Fruit fly (Drosophila melanogaster) whole organism, embryonic: ENCODE results near the gene CG18557.

Experiments used
- Bgb ChIP-seq: fragments of 200-800 bp; sonication (Bioruptor generic); IDR thresholded peaks from 2 replicates; pipeline ENCODE4 v1.3.6; 2022; ENCODE audit warnings: missing biosample characterization, missing genetic modification characterization; ENCODE audit not compliant: partially characterized antibody
- BtbVII ChIP-seq: fragments of 200-800 bp; sonication (Bioruptor generic); optimal IDR thresholded peaks from 3 replicates; lab custom pipeline; 2017; ENCODE audit warnings: missing biosample characterization, mild to moderate bottlenecking, missing genetic modification characterization
- Bteb2 ChIP-seq: fragments of 200-800 bp; sonication (Bioruptor generic); optimal IDR thresholded peaks from 2 replicates; lab custom pipeline; 2016; ENCODE audit warnings: missing biosample characterization, missing genetic modification characterization
- CG10366 ChIP-seq: fragments of 200-800 bp; sonication (Bioruptor generic); IDR thresholded peaks from 2 replicates; pipeline ENCODE4 v1.3.6; 2022; ENCODE audit warnings: missing biosample characterization, missing genetic modification characterization
- CG10959 ChIP-seq: fragments of 200-800 bp; sonication (Bioruptor generic); IDR thresholded peaks from 2 replicates; pipeline ENCODE4 v1.3.6; 2022; ENCODE audit warnings: missing biosample characterization, missing genetic modification characterization
- CG11398 ChIP-seq: fragments of 200-800 bp; sonication (Bioruptor generic); optimal IDR thresholded peaks from 2 replicates; lab custom pipeline; 2016; ENCODE audit warnings: missing biosample characterization, missing genetic modification characterization
- CG12236 ChIP-seq: fragments of 200-800 bp; sonication (Bioruptor generic); optimal IDR thresholded peaks from 2 replicates; lab custom pipeline; 2016; ENCODE audit warnings: missing biosample characterization, missing genetic modification characterization
- CG13287 ChIP-seq: fragments of 200-800 bp; sonication (Bioruptor generic); IDR thresholded peaks from 2 replicates; pipeline ENCODE4 v1.3.6; 2022; ENCODE audit warnings: missing biosample characterization, missing genetic modification characterization; ENCODE audit not compliant: partially characterized antibody
- CG13424 ChIP-seq: fragments of 200-800 bp; sonication (Bioruptor generic); optimal IDR thresholded peaks from 2 replicates; lab custom pipeline; 2019; ENCODE audit warnings: missing biosample characterization, mild to moderate bottlenecking, missing genetic modification characterization, moderate library complexity
- CG14965 ChIP-seq: fragments of 200-800 bp; sonication (Bioruptor generic); optimal IDR thresholded peaks from 2 replicates; lab custom pipeline; 2016; ENCODE audit warnings: missing biosample characterization, missing genetic modification characterization, borderline replicate concordance
- CG15011 ChIP-seq: fragments of 200-800 bp; sonication (Bioruptor generic); optimal IDR thresholded peaks from 3 replicates; lab custom pipeline; 2018; ENCODE audit warnings: missing biosample characterization, mild to moderate bottlenecking, missing genetic modification characterization
- CG15269 ChIP-seq: fragments of 200-800 bp; sonication (Bioruptor generic); optimal IDR thresholded peaks from 2 replicates; lab custom pipeline; 2018; ENCODE audit warnings: missing biosample characterization, mild to moderate bottlenecking, missing genetic modification characterization, moderate library complexity
- CG17912 ChIP-seq: fragments of 200-800 bp; sonication (Bioruptor generic); optimal IDR thresholded peaks from 2 replicates; lab custom pipeline; 2018; ENCODE audit warnings: missing biosample characterization, mild to moderate bottlenecking, missing genetic modification characterization
- CG18262 ChIP-seq: fragments of 200-800 bp; optimal IDR thresholded peaks from 3 replicates; lab custom pipeline; 2019; ENCODE audit warnings: missing biosample characterization, mild to moderate bottlenecking, missing genetic modification characterization, moderate library complexity
- CG18599 ChIP-seq: fragments of 200-800 bp; sonication (Bioruptor generic); optimal IDR thresholded peaks from 3 replicates; lab custom pipeline; 2017; ENCODE audit warnings: missing biosample characterization, missing genetic modification characterization, mild to moderate bottlenecking, moderate library complexity, missing genetic modification reagents
- CG2712 ChIP-seq: fragments of 200-800 bp; optimal IDR thresholded peaks from 3 replicates; lab custom pipeline; 2019; ENCODE audit warnings: missing biosample characterization, mild to moderate bottlenecking, missing genetic modification characterization, moderate library complexity
- CG2889 ChIP-seq: fragments of 200-800 bp; sonication (Bioruptor generic); IDR thresholded peaks from 3 replicates; pipeline ENCODE4 v1.3.6; 2022; ENCODE audit warnings: missing biosample characterization, missing genetic modification characterization
- CG4617 ChIP-seq: fragments of 200-800 bp; sonication (Bioruptor generic); optimal IDR thresholded peaks from 3 replicates; lab custom pipeline; 2016; ENCODE audit warnings: missing biosample characterization, missing genetic modification characterization, borderline replicate concordance
- CG4730 ChIP-seq: fragments of 200-800 bp; sonication (Bioruptor generic); IDR thresholded peaks from 2 replicates; pipeline ENCODE4 v1.3.6; 2022; ENCODE audit warnings: missing biosample characterization, missing genetic modification characterization
- CG5180 ChIP-seq: fragments of 200-800 bp; sonication (Bioruptor generic); optimal IDR thresholded peaks from 3 replicates; lab custom pipeline; 2017; ENCODE audit warnings: missing biosample characterization, missing genetic modification characterization, mild to moderate bottlenecking, moderate library complexity, missing genetic modification reagents
- CG5245 ChIP-seq: fragments of 200-800 bp; sonication (Bioruptor generic); optimal IDR thresholded peaks from 3 replicates; lab custom pipeline; 2016; ENCODE audit warnings: missing biosample characterization, missing genetic modification characterization
- CG6854 ChIP-seq: fragments of 200-800 bp; sonication (Bioruptor generic); optimal IDR thresholded peaks from 3 replicates; lab custom pipeline; 2017; ENCODE audit warnings: missing biosample characterization, mild to moderate bottlenecking, missing genetic modification characterization
- CG7357 ChIP-seq: fragments of 200-800 bp; sonication (Bioruptor generic); IDR thresholded peaks from 3 replicates; pipeline ENCODE4 v1.3.6; 2022; ENCODE audit warnings: missing biosample characterization, missing genetic modification characterization
- CG8290 ChIP-seq, 3 experiments: fragments of 200-800 bp; sonication (Bioruptor generic); optimal IDR thresholded peaks; 2 replicates each; lab custom pipeline; 2016 to 2019; ENCODE audit warnings: missing biosample characterization in 3 of 3, missing genetic modification characterization in 3 of 3, mild to moderate bottlenecking in 2 of 3, moderate library complexity in 1 of 3
- CG9609 ChIP-seq: fragments of 200-800 bp; sonication (Bioruptor generic); optimal IDR thresholded peaks from 3 replicates; lab custom pipeline; 2016; ENCODE audit warnings: missing biosample characterization, missing genetic modification characterization
- CG9876 ChIP-seq: fragments of 200-800 bp; sonication (Bioruptor generic); optimal IDR thresholded peaks from 2 replicates; lab custom pipeline; 2016; ENCODE audit warnings: missing biosample characterization, missing genetic modification characterization
- CoRest ChIP-seq: fragments of 200-800 bp; sonication (Bioruptor generic); optimal IDR thresholded peaks from 3 replicates; lab custom pipeline; 2018; ENCODE audit warnings: missing biosample characterization, mild to moderate bottlenecking, missing genetic modification characterization, moderate library complexity
- Dfd ChIP-seq, 2 experiments: fragments of >200 bp; optimal IDR thresholded peaks; 2 replicates each; lab custom pipeline; 2017; ENCODE audit warnings: missing biosample characterization in 2 of 2, missing genetic modification characterization in 2 of 2
- HmgZ ChIP-seq: fragments of 200-800 bp; sonication (Bioruptor generic); optimal IDR thresholded peaks from 2 replicates; lab custom pipeline; 2018; ENCODE audit warnings: missing biosample characterization, mild to moderate bottlenecking, missing genetic modification characterization
- Hr3 ChIP-seq: fragments of 200-800 bp; sonication (Bioruptor generic); optimal IDR thresholded peaks from 3 replicates; lab custom pipeline; 2016; ENCODE audit warnings: missing biosample characterization, missing genetic modification characterization
- Mad ChIP-seq: fragments of 200-800 bp; sonication (Bioruptor generic); optimal IDR thresholded peaks from 2 replicates; lab custom pipeline; 2016; ENCODE audit warnings: missing biosample characterization, missing genetic modification characterization
- Med ChIP-seq: fragments of 200-800 bp; sonication (Bioruptor generic); peaks from one replicate; lab custom pipeline; 2016; ENCODE audit warnings: missing biosample characterization, missing genetic modification characterization, mild to moderate bottlenecking, inconsistent platforms, moderate library complexity
- NfI ChIP-seq: fragments of 200-800 bp; sonication (Bioruptor generic); optimal IDR thresholded peaks from 3 replicates; lab custom pipeline; 2018; ENCODE audit warnings: missing biosample characterization, mild to moderate bottlenecking, missing genetic modification characterization, moderate library complexity
- Ptx1 ChIP-seq: fragments of 200-800 bp; sonication (Bioruptor generic); IDR thresholded peaks from 2 replicates; pipeline ENCODE4 v1.3.6; 2022; ENCODE audit warnings: missing biosample characterization, missing genetic modification characterization
- Ravus ChIP-seq: fragments of 200-800 bp; sonication (Bioruptor generic); IDR thresholded peaks from 2 replicates; pipeline ENCODE4 v1.3.6; 2022; ENCODE audit warnings: missing biosample characterization, missing genetic modification characterization
- Sin3A ChIP-seq: fragments of >200 bp; optimal IDR thresholded peaks from 2 replicates; lab custom pipeline; 2018
- al ChIP-seq: fragments of 200-800 bp; sonication (Bioruptor generic); IDR thresholded peaks from 2 replicates; pipeline ENCODE4 v1.3.6; 2022; ENCODE audit warnings: missing biosample characterization, missing genetic modification characterization
- az2 ChIP-seq: fragments of 200-800 bp; sonication (Bioruptor generic); optimal IDR thresholded peaks from 3 replicates; lab custom pipeline; 2016; ENCODE audit warnings: missing biosample characterization, missing genetic modification characterization
- cas ChIP-seq: fragments of 200-800 bp; sonication (Bioruptor generic); IDR thresholded peaks from 2 replicates; pipeline ENCODE4 v1.3.6; 2022; ENCODE audit warnings: missing biosample characterization, missing genetic modification characterization
- chif ChIP-seq, 2 experiments: fragments of 200-800 bp; sonication (Bioruptor generic); optimal IDR thresholded peaks; 3 replicates each; lab custom pipeline; 2016; ENCODE audit warnings: missing biosample characterization in 2 of 2, missing genetic modification characterization in 2 of 2
- gsb-n ChIP-seq: fragments of 200-800 bp; sonication (Bioruptor generic); optimal IDR thresholded peaks from 3 replicates; lab custom pipeline; 2018; ENCODE audit warnings: missing biosample characterization, mild to moderate bottlenecking, missing genetic modification characterization
- lmd ChIP-seq: fragments of 200-800 bp; sonication (Bioruptor generic); IDR thresholded peaks from 2 replicates; pipeline ENCODE4 v1.3.6; 2022; ENCODE audit warnings: missing biosample characterization, missing genetic modification characterization
- lov ChIP-seq, 2 experiments: fragments of 200-800 bp in 1 of 2; fragments of >200 bp in 1 of 2; sonication (Bioruptor generic) in 1 of 2; IDR thresholded peaks in 1 of 2; optimal IDR thresholded peaks in 1 of 2; 2 replicates in 1 of 2; 3 replicates in 1 of 2; pipeline versions ENCODE4 v1.3.6 to Lab custom; 2017 to 2022; ENCODE audit warnings: missing biosample characterization in 1 of 2, missing genetic modification characterization in 1 of 2
- nau ChIP-seq: fragments of 200-800 bp; sonication (Bioruptor generic); optimal IDR thresholded peaks from 3 replicates; lab custom pipeline; 2017; ENCODE audit warnings: missing biosample characterization, mild to moderate bottlenecking, missing genetic modification characterization, missing genetic modification reagents
- pan ChIP-seq, 4 experiments: fragments of >200 bp in 3 of 4; fragments of 200-800 bp in 1 of 4; sonication (Bioruptor generic) in 1 of 4; optimal IDR thresholded peaks in 3 of 4; IDR thresholded peaks in 1 of 4; 2 replicates each; pipeline versions ENCODE4 v1.3.6 to Lab custom; 2017 to 2022; ENCODE audit warnings: missing biosample characterization in 2 of 4, missing genetic modification characterization in 2 of 4, mixed read lengths in 1 of 4
- ranshi ChIP-seq: fragments of 200-800 bp; sonication (Bioruptor generic); IDR thresholded peaks from 2 replicates; pipeline ENCODE4 v1.3.6; 2022; ENCODE audit warnings: missing biosample characterization, missing genetic modification characterization
- vvl ChIP-seq: fragments of 200-800 bp; sonication (Bioruptor generic); IDR thresholded peaks from 2 replicates; pipeline ENCODE4 v1.3.6; 2022; ENCODE audit warnings: missing biosample characterization, missing genetic modification characterization
- wdn ChIP-seq: fragments of 200-800 bp; sonication (Bioruptor generic); IDR thresholded peaks from 2 replicates; pipeline ENCODE4 v1.3.6; 2022; ENCODE audit warnings: missing biosample characterization, missing genetic modification characterization

CG18557 gene

dm6 chr2L:2872968-2873728, 27.6 kb upstream of the CG18557 start (continued):
- TF ChIP-seq ranshi (GFP tag; lab: Robert Waterston, UW) (no peak), Hr3 (GFP tag; lab: Kevin White, UChicago) (no peak), CG14965 (GFP tag; lab: Kevin White, UChicago) (no peak), al (peak; percentile 33; the same call in 1 of the 2 replicates), az2 (GFP tag; lab: Kevin White, UChicago) (no peak), CG17912 (no peak), nau (GFP tag; lab: Kevin White, UChicago) (no peak), wdn (GFP tag; lab: Robert Waterston, UW) (no peak), vvl (GFP tag; lab: Robert Waterston, UW) (peak; percentile 11; the same call in 1 of the 2 replicates), Ptx1 (GFP tag; lab: Robert Waterston, UW) (peak; percentile 44; the same call in 1 of the 2 replicates), Bgb (GFP tag; lab: Robert Waterston, UW) (no peak), CG15011 (no peak), lmd (GFP tag; lab: Robert Waterston, UW) (peak; percentile 23; the same call in 1 of the 2 replicates), pan (optimal IDR thresholded peaks at IDR 0.05; lab: Kevin White, UChicago) (no peak), pan (GFP tag; optimal IDR thresholded peaks at IDR 0.05 in 1 of 2, IDR thresholded peaks at IDR 0.05 in 1 of 2) (peak in 1 of 2 experiments; percentile 57), CoRest (tag; lab: Kevin White, UChicago) (no peak), cas (GFP tag; lab: Robert Waterston, UW) (no peak), CG13424 (peak; percentile 8), gsb-n (tag; lab: Kevin White, UChicago) (no peak), CG6854 (GFP tag; lab: Kevin White, UChicago) (peak; percentile 65), CG18599 (GFP tag; lab: Kevin White, UChicago) (peak; percentile 25), CG4730 (GFP tag; lab: Robert Waterston, UW) (no peak), Mad (no peak), CG2889 (GFP tag; lab: Robert Waterston, UW) (no peak), CG9609 (GFP tag; lab: Kevin White, UChicago) (peak; percentile 11), CG7357 (GFP tag; lab: Robert Waterston, UW) (no peak), Dfd (GFP tag; optimal IDR thresholded peaks at IDR 0.05; lab: Kevin White, UChicago) (no peak), CG2712 (no peak), CG5180 (GFP tag; lab: Kevin White, UChicago) (no peak), HmgZ (tag; lab: Kevin White, UChicago) (no peak), Med (GFP tag; lab: Kevin White, UChicago) (peak; percentile 79), CG12236 (GFP tag; lab: Kevin White, UChicago) (no peak), CG11398 (GFP tag; lab: Kevin White, UChicago) (no peak), BtbVII (GFP tag; lab: Kevin White, UChicago) (no peak), CG8290 (GFP tag; optimal IDR thresholded peaks at IDR 0.05; lab: Kevin White, UChicago) (no peak), CG8290 (tag; optimal IDR thresholded peaks at IDR 0.05; lab: Kevin White, UChicago) (no peak), NfI (GFP tag; lab: Kevin White, UChicago) (no peak), lov (optimal IDR thresholded peaks at IDR 0.05; lab: Kevin White, UChicago) (no peak), lov (GFP tag; IDR thresholded peaks at IDR 0.05; lab: Robert Waterston, UW) (no peak), CG10366 (GFP tag; lab: Robert Waterston, UW) (peak; percentile 33), CG5245 (no peak), CG10959 (GFP tag; lab: Robert Waterston, UW) (no peak), CG9876 (GFP tag; lab: Kevin White, UChicago) (no peak), Bteb2 (GFP tag; lab: Kevin White, UChicago) (no peak), chif (GFP tag; optimal IDR thresholded peaks at IDR 0.05; lab: Kevin White, UChicago) (peak in 1 of 2 experiments; percentile 19), CG15269 (peak; percentile 41), Sin3A (lab: Kevin White, UChicago) (no peak), CG18262 (tag; lab: Kevin White, UChicago) (peak; percentile 1), CG4617 (GFP tag; lab: Kevin White, UChicago) (no peak), Ravus (no peak), CG13287 (GFP tag; lab: Robert Waterston, UW) (no peak)
